Fruit fly (Drosophila melanogaster): ENCODE data around the gene bwa.

DNA sequence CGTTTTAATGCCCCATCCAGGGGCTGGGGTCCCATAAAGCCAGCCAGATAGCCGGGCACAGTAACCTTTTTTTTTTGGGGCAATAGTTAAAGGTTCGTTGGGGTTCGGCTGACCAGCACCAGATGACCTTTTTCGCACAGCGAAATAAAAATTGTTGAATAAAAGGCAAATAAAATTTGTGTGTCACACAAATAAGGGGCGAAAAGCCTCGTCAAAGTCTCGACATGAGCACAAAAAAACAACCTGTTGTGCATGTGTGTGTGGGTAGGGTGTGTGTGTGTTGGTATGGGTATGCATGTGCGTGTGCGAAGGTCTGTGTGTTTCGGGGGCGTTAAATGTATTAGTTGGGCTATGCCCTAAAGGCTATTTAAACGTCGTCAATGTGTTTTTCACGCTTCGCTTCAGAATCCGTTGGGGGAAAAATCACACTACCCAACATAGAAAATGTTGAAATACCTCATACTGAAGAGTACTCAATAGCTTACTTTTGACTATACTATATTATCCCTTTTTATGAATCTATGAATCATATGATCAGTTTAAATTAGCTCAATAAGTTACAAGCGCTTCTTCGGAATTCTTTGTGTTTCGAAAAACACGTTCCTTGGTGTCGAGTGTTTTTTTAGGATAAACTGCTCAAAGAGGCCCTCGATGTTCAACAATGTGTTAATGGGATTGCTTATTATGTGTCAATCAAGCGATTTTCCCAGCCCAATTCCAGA lies 14.9 kb upstream of the bwa start:
- no peak for TF ChIP-seq psq (optimal IDR thresholded peaks at IDR 0.05)
- no peak for TF ChIP-seq Myc (optimal IDR thresholded peaks at IDR 0.05)
- no peak for TF ChIP-seq Sin3A (optimal IDR thresholded peaks at IDR 0.05)
- no peak for TF ChIP-seq h (optimal IDR thresholded peaks at IDR 0.05)
- TF ChIP-seq insv (optimal IDR thresholded peaks at IDR 0.05): no peak
